Fruit fly (Drosophila melanogaster) whole organism, embryonic: ENCODE results near the gene CG33647.

Source experiments
- B-H2 ChIP-seq: fragments of 200-800 bp; sonication (Bioruptor generic); optimal IDR thresholded peaks from 2 replicates; lab custom pipeline; 2018; ENCODE audit warnings: missing biosample characterization, mild to moderate bottlenecking, missing genetic modification characterization
- CG11085 ChIP-seq: fragments of 200-800 bp; sonication (Bioruptor generic); IDR thresholded peaks from 2 replicates; pipeline ENCODE4 v1.3.6; 2022; ENCODE audit warnings: missing biosample characterization, missing genetic modification characterization
- CG11456 ChIP-seq: fragments of 200-800 bp; sonication (Bioruptor generic); IDR thresholded peaks from 3 replicates; pipeline ENCODE4 v1.3.6; 2022; ENCODE audit warnings: missing biosample characterization, missing genetic modification characterization
- CG12155 ChIP-seq: fragments of 200-800 bp; sonication (Bioruptor generic); optimal IDR thresholded peaks from 3 replicates; lab custom pipeline; 2016; ENCODE audit warnings: missing biosample characterization, missing genetic modification characterization
- CG12219 ChIP-seq: fragments of 200-800 bp; sonication (Bioruptor generic); optimal IDR thresholded peaks from 3 replicates; lab custom pipeline; 2018; ENCODE audit warnings: missing biosample characterization, mild to moderate bottlenecking, missing genetic modification characterization
- CG1233 ChIP-seq: fragments of 200-800 bp; sonication (Bioruptor generic); optimal IDR thresholded peaks from 4 replicates; lab custom pipeline; 2018; ENCODE audit warnings: missing biosample characterization, mild to moderate bottlenecking, missing genetic modification characterization
- CG1647 ChIP-seq: fragments of 200-800 bp; sonication (Bioruptor generic); optimal IDR thresholded peaks from 3 replicates; lab custom pipeline; 2016; ENCODE audit warnings: missing biosample characterization, missing genetic modification characterization
- CG17186 ChIP-seq: fragments of 200-800 bp; sonication (Bioruptor generic); optimal IDR thresholded peaks from 3 replicates; lab custom pipeline; 2017; ENCODE audit warnings: missing biosample characterization, missing genetic modification reagents, missing genetic modification characterization
- CG17385 ChIP-seq: fragments of 200-800 bp; sonication (Bioruptor generic); optimal IDR thresholded peaks from 3 replicates; lab custom pipeline; 2018; ENCODE audit warnings: missing biosample characterization, mild to moderate bottlenecking, missing genetic modification characterization
- CG1832 ChIP-seq: fragments of 200-800 bp; sonication (Bioruptor generic); optimal IDR thresholded peaks from 2 replicates; lab custom pipeline; 2017; ENCODE audit warnings: missing biosample characterization, mild to moderate bottlenecking, missing genetic modification characterization, inconsistent platforms
- CG30020 ChIP-seq: fragments of 200-800 bp; optimal IDR thresholded peaks from 2 replicates; lab custom pipeline; 2019; ENCODE audit warnings: missing biosample characterization, mild to moderate bottlenecking, missing genetic modification characterization, moderate library complexity
- CG30431 ChIP-seq: fragments of 200-800 bp; sonication (Bioruptor generic); optimal IDR thresholded peaks from 2 replicates; lab custom pipeline; 2017; ENCODE audit warnings: missing biosample characterization, missing genetic modification characterization
- CG32772 ChIP-seq: fragments of 200-800 bp; sonication (Bioruptor generic); IDR thresholded peaks from 2 replicates; pipeline ENCODE4 v1.3.6; 2022; ENCODE audit warnings: missing biosample characterization, missing genetic modification characterization
- CG4820 ChIP-seq: fragments of 200-800 bp; sonication (Bioruptor generic); optimal IDR thresholded peaks from 3 replicates; lab custom pipeline; 2016; ENCODE audit warnings: missing biosample characterization, missing genetic modification characterization
- CG6765 ChIP-seq: fragments of 200-800 bp; sonication (Bioruptor generic); optimal IDR thresholded peaks from 3 replicates; lab custom pipeline; 2017; ENCODE audit warnings: missing biosample characterization, mild to moderate bottlenecking, missing genetic modification characterization
- CG7556 ChIP-seq: fragments of 200-800 bp; sonication (Bioruptor generic); optimal IDR thresholded peaks from 2 replicates; lab custom pipeline; 2017; ENCODE audit warnings: missing biosample characterization, mild to moderate bottlenecking, missing genetic modification characterization
- CG7839 ChIP-seq: fragments of 200-800 bp; sonication (Bioruptor generic); optimal IDR thresholded peaks from 3 replicates; lab custom pipeline; 2018; ENCODE audit warnings: missing biosample characterization, mild to moderate bottlenecking, missing genetic modification characterization, moderate library complexity
- CG8089 ChIP-seq: fragments of 200-800 bp; sonication (Bioruptor generic); optimal IDR thresholded peaks from 3 replicates; lab custom pipeline; 2016; ENCODE audit warnings: missing biosample characterization, missing genetic modification characterization
- Chrac-16 ChIP-seq: fragments of 200-800 bp; sonication (Bioruptor generic); optimal IDR thresholded peaks from 3 replicates; lab custom pipeline; 2016; ENCODE audit warnings: missing biosample characterization, missing genetic modification characterization
- CrebB ChIP-seq: fragments of 200-800 bp; sonication (Bioruptor generic); optimal IDR thresholded peaks from 3 replicates; lab custom pipeline; 2018; ENCODE audit warnings: missing biosample characterization, mild to moderate bottlenecking, missing genetic modification characterization
- Dad ChIP-seq: fragments of 200-800 bp; sonication (Bioruptor generic); optimal IDR thresholded peaks from 3 replicates; lab custom pipeline; 2016; ENCODE audit warnings: missing biosample characterization, missing genetic modification characterization
- Doc3 ChIP-seq: fragments of 200-800 bp; sonication (Bioruptor generic); IDR thresholded peaks from 3 replicates; pipeline ENCODE4 v1.3.6; 2022; ENCODE audit warnings: missing biosample characterization, missing genetic modification characterization; ENCODE audit not compliant: partially characterized antibody
- H15 ChIP-seq: fragments of 200-800 bp; sonication (Bioruptor generic); IDR thresholded peaks from 3 replicates; pipeline ENCODE4 v1.3.6; 2022; ENCODE audit warnings: missing biosample characterization, missing genetic modification characterization
- Hmx ChIP-seq: fragments of 200-800 bp; sonication (Bioruptor generic); optimal IDR thresholded peaks from 2 replicates; lab custom pipeline; 2016; ENCODE audit warnings: missing biosample characterization, missing genetic modification characterization
- Kr ChIP-seq: fragments of 200-800 bp; sonication (Bioruptor generic); optimal IDR thresholded peaks from 2 replicates; lab custom pipeline; 2017; ENCODE audit warnings: missing biosample characterization, mild to moderate bottlenecking, missing genetic modification characterization
- Mrtf ChIP-seq: fragments of 200-800 bp; sonication (Bioruptor generic); IDR thresholded peaks from 3 replicates; pipeline ENCODE4 v1.3.6; 2022; ENCODE audit warnings: missing biosample characterization, missing genetic modification characterization
- NC2β ChIP-seq: fragments of 200-800 bp; sonication (Bioruptor generic); optimal IDR thresholded peaks from 2 replicates; lab custom pipeline; 2016; ENCODE audit warnings: missing biosample characterization, missing genetic modification characterization
- Ptx1 ChIP-seq: fragments of 200-800 bp; sonication (Bioruptor generic); IDR thresholded peaks from 2 replicates; pipeline ENCODE4 v1.3.6; 2022; ENCODE audit warnings: missing biosample characterization, missing genetic modification characterization
- Sox100B ChIP-seq: fragments of 200-800 bp; sonication (Bioruptor generic); optimal IDR thresholded peaks from 3 replicates; lab custom pipeline; 2018; ENCODE audit warnings: missing biosample characterization, mild to moderate bottlenecking, missing genetic modification characterization
- Sry-β ChIP-seq: fragments of 200-800 bp; sonication (Bioruptor generic); optimal IDR thresholded peaks from 2 replicates; lab custom pipeline; 2018; ENCODE audit warnings: missing biosample characterization, mild to moderate bottlenecking, missing genetic modification characterization, moderate library complexity
- ac ChIP-seq: fragments of 200-800 bp; sonication (Bioruptor generic); optimal IDR thresholded peaks from 3 replicates; lab custom pipeline; 2017; ENCODE audit warnings: missing biosample characterization, mild to moderate bottlenecking, missing genetic modification characterization
- cato ChIP-seq: fragments of 200-800 bp; sonication (Bioruptor generic); optimal IDR thresholded peaks from 2 replicates; lab custom pipeline; 2016; ENCODE audit warnings: missing biosample characterization, missing genetic modification characterization, borderline replicate concordance
- ci ChIP-seq: fragments of 200-800 bp; sonication (Bioruptor generic); IDR thresholded peaks from 3 replicates; pipeline ENCODE4 v1.3.6; 2022; ENCODE audit warnings: missing biosample characterization, missing genetic modification characterization
- disco-r ChIP-seq: fragments of 200-800 bp; sonication (Bioruptor generic); optimal IDR thresholded peaks from 2 replicates; lab custom pipeline; 2016; ENCODE audit warnings: missing biosample characterization, missing genetic modification characterization
- dpn ChIP-seq, 2 experiments: fragments of 200-800 bp; sonication (Bioruptor generic); optimal IDR thresholded peaks; 3 replicates each; lab custom pipeline; 2016; ENCODE audit warnings: missing biosample characterization in 2 of 2, missing genetic modification characterization in 2 of 2
- exex ChIP-seq: fragments of 200-800 bp; sonication (Bioruptor generic); optimal IDR thresholded peaks from 4 replicates; lab custom pipeline; 2018; ENCODE audit warnings: missing biosample characterization, mild to moderate bottlenecking, missing genetic modification characterization, moderate library complexity
- gcm2 ChIP-seq: fragments of 200-800 bp; sonication (Bioruptor generic); optimal IDR thresholded peaks from 2 replicates; lab custom pipeline; 2016; ENCODE audit warnings: missing biosample characterization, missing genetic modification characterization
- knrl ChIP-seq: fragments of 200-800 bp; sonication (Bioruptor generic); IDR thresholded peaks from 3 replicates; pipeline ENCODE4 v1.3.6; 2022; ENCODE audit warnings: missing biosample characterization, missing genetic modification characterization; ENCODE audit not compliant: partially characterized antibody
- lbe ChIP-seq: fragments of 200-800 bp; sonication (Bioruptor generic); optimal IDR thresholded peaks from 2 replicates; lab custom pipeline; 2016; ENCODE audit warnings: missing biosample characterization, mild to moderate bottlenecking, missing genetic modification characterization
- lmd ChIP-seq: fragments of 200-800 bp; sonication (Bioruptor generic); IDR thresholded peaks from 2 replicates; pipeline ENCODE4 v1.3.6; 2022; ENCODE audit warnings: missing biosample characterization, missing genetic modification characterization
- mam ChIP-seq: fragments of 200-800 bp; sonication (Bioruptor generic); optimal IDR thresholded peaks from 3 replicates; lab custom pipeline; 2016; ENCODE audit warnings: missing biosample characterization, missing genetic modification characterization
- p53 ChIP-seq: fragments of 200-800 bp; sonication (Bioruptor generic); optimal IDR thresholded peaks from 2 replicates; lab custom pipeline; 2016; ENCODE audit warnings: missing biosample characterization, missing genetic modification characterization
- pzg ChIP-seq: fragments of 200-800 bp; sonication (Bioruptor generic); optimal IDR thresholded peaks from 3 replicates; lab custom pipeline; 2018; ENCODE audit warnings: missing biosample characterization, mild to moderate bottlenecking, missing genetic modification characterization, moderate library complexity
- sc ChIP-seq, 3 experiments: fragments of >200 bp in 2 of 3; fragments of 200-800 bp in 1 of 3; sonication (Bioruptor generic) in 1 of 3; optimal IDR thresholded peaks; 2 replicates in 2 of 3; 3 replicates in 1 of 3; lab custom pipeline; 2017; ENCODE audit warnings: mild to moderate bottlenecking in 1 of 3, missing biosample characterization in 1 of 3, missing genetic modification characterization in 1 of 3, missing genetic modification reagents in 1 of 3
- sob ChIP-seq: fragments of 200-800 bp; sonication (Bioruptor generic); IDR thresholded peaks from 2 replicates; pipeline ENCODE4 v1.3.6; 2022; ENCODE audit warnings: missing biosample characterization, missing genetic modification characterization
- sug ChIP-seq: fragments of 200-800 bp; optimal IDR thresholded peaks from 2 replicates; lab custom pipeline; 2019; ENCODE audit warnings: missing biosample characterization, mild to moderate bottlenecking, missing genetic modification characterization, moderate library complexity
- tx ChIP-seq: fragments of 200-800 bp; sonication (Bioruptor generic); optimal IDR thresholded peaks from 2 replicates; lab custom pipeline; 2016; ENCODE audit warnings: missing biosample characterization, missing genetic modification characterization
- unpg ChIP-seq: fragments of 200-800 bp; sonication (Bioruptor generic); optimal IDR thresholded peaks from 3 replicates; lab custom pipeline; 2018; ENCODE audit warnings: missing biosample characterization, mild to moderate bottlenecking, missing genetic modification characterization, moderate library complexity

CG33647 gene

DNA sequence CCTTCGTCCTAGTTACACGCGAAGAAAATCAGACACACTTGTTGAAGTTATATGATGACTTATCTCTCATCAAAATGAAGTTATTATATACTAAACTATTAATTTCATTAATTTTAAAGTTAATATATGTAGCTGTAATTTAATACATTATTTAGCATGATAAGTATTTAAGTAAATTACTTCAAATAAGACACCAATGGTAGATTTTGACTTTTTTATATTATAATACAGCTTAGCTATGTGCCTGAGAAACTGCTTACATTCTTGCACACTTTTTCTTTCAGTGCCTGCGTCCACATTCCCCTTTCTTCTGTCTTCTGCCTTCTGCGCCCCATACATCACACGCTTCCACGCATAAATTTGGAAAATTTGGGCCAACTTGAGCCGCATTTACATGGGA is 15.5 kb downstream of the CG33647 start (continued):
- TF ChIP-seq Sox100B (GFP tag; lab: Kevin White, UChicago) (peak; percentile 43), lmd (GFP tag; lab: Robert Waterston, UW) (0 out of 2 replicates have a peak, but pooled peaks have one; percentile 12), CG12155 (GFP tag; lab: Kevin White, UChicago) (no peak), sob (GFP tag; lab: Robert Waterston, UW) (no peak), Mrtf (GFP tag; lab: Robert Waterston, UW) (no peak), CG1832 (GFP tag; lab: Kevin White, UChicago) (no peak), CG7839 (tag; lab: Kevin White, UChicago) (peak; percentile 55), CG30431 (GFP tag; lab: Kevin White, UChicago) (no peak), B-H2 (GFP tag; lab: Kevin White, UChicago) (no peak), sc (optimal IDR thresholded peaks at IDR 0.05; lab: Kevin White, UChicago) (no peak), sc (GFP tag; optimal IDR thresholded peaks at IDR 0.05; lab: Kevin White, UChicago) (peak; percentile 9), CG4820 (peak; percentile 11)

DNA sequence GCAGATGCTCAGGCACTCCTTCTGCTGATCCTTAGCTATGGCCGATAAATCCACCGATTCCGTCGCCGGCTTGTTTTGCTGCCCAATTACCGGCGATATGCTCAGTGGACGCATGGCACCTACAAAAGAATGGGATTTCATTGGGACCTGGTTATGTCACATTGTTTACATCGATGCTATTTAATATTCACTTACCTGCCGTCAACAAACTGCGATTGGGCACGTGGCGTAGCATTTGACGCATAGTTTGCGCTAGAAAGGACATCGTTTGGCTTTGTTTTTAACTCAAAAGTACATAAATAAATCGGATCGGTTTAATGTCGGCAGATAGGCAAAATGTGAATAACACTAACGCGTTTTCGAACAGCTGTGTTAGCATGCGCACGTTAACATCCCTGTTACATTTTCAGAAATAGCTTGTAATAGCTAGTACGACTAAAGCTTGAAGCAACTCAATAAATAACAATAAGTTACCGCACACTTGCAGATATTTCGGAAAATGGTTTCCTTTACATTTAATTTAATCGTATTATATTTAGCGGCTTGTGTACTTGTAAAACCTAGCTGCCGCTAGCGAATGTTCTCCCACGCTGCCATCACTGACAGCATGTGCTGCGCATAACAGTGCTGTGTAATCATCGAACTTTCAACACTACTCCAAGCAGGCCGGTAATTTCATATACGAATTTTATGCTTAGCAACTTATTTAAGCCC is 18.7 kb downstream of the CG33647 start, which contains the start of the genes mRpL21 and rept:
TSS of gene mRpL21 (minus strand) at position 347 of the 714 bp plus-strand sequence.
TSS of gene rept (plus strand) at position 626 of the 714 bp plus-strand sequence.
- TF ChIP-seq CG1647 (GFP tag; lab: Kevin White, UChicago) (peak; percentile 13), H15 (GFP tag; lab: Robert Waterston, UW) (no peak), Sry-β (peak; percentile 96), ci (peak; percentile 47; the same call in 1 of the 3 replicates), cato (GFP tag; lab: Kevin White, UChicago) (no peak), tx (peak; percentile 50), Ptx1 (GFP tag; lab: Robert Waterston, UW) (peak; percentile 42; the same call in 1 of the 2 replicates), Kr (GFP tag; lab: Kevin White, UChicago) (no peak), CG1233 (GFP tag; lab: Kevin White, UChicago) (peak; percentile 36), disco-r (GFP tag; lab: Kevin White, UChicago) (no peak), CG8089 (no peak), pzg (GFP tag; lab: Kevin White, UChicago) (peak; percentile 70), CG30020 (tag; lab: Kevin White, UChicago) (peak; percentile 53), mam (GFP tag; lab: Kevin White, UChicago) (peak; percentile 66), sug (peak; percentile 66), Dad (GFP tag; lab: Kevin White, UChicago) (peak; percentile 49), p53 (no peak), CG11085 (GFP tag; lab: Robert Waterston, UW) (0 out of 2 replicates have a peak, but pooled peaks have one; percentile 16), ac (no peak), CrebB (peak; percentile 47), CG17385 (GFP tag; lab: Kevin White, UChicago) (peak; percentile 52), CG6765 (GFP tag; lab: Kevin White, UChicago) (peak; percentile 16), unpg (GFP tag; lab: Kevin White, UChicago) (peak; percentile 52), gcm2 (GFP tag; lab: Kevin White, UChicago) (peak; percentile 10), CG32772 (GFP tag; lab: Robert Waterston, UW) (no peak), knrl (GFP tag; lab: Robert Waterston, UW) (peak; percentile 34; the same call in 2 of the 3 replicates), dpn (GFP tag; optimal IDR thresholded peaks at IDR 0.05; lab: Kevin White, UChicago) (peak; percentile 63 to 70), CG12219 (peak; percentile 14), Doc3 (GFP tag; lab: Robert Waterston, UW) (no peak), CG11456 (GFP tag; lab: Robert Waterston, UW) (peak; percentile 54; the same call in 1 of the 3 replicates), Chrac-16 (GFP tag; lab: Kevin White, UChicago) (peak; percentile 19), exex (tag; lab: Kevin White, UChicago) (peak; percentile 8), Hmx (GFP tag; lab: Kevin White, UChicago) (no peak), CG17186 (GFP tag; lab: Kevin White, UChicago) (peak; percentile 97), NC2β (GFP tag; lab: Kevin White, UChicago) (peak; percentile 11), CG7556 (GFP tag; lab: Kevin White, UChicago) (peak; percentile 38), lbe (GFP tag; lab: Kevin White, UChicago) (no peak)
